Worm (Caenorhabditis elegans) whole organism, mixed stage, embryonic: ENCODE measurements around the gene pod-2.

Source experiments
- bed-3 ChIP-seq: fragments of 200-800 bp; sonication (Bioruptor generic); optimal IDR thresholded peaks from 3 replicates; lab custom pipeline; 2018; ENCODE audit warnings: mild to moderate bottlenecking, missing genetic modification characterization, moderate library complexity, missing compliant biosample characterization
- blmp-1 ChIP-seq: fragments of 150-350 bp; optimal IDR thresholded peaks from 2 replicates; lab custom pipeline; 2014; ENCODE audit warnings: missing biosample characterization, missing genetic modification characterization
- ceh-39 ChIP-seq: fragments of 150-350 bp; optimal IDR thresholded peaks from 2 replicates; lab custom pipeline; 2014; ENCODE audit warnings: missing biosample characterization, missing genetic modification characterization
- ceh-43 ChIP-seq: fragments of 200-800 bp; sonication (Bioruptor generic); optimal IDR thresholded peaks from 2 replicates; lab custom pipeline; 2018; ENCODE audit warnings: mild to moderate bottlenecking, missing genetic modification characterization, moderate library complexity, missing compliant biosample characterization
- ceh-83 ChIP-seq: fragments of 200-800 bp; sonication (Bioruptor generic); optimal IDR thresholded peaks from 2 replicates; lab custom pipeline; 2018; ENCODE audit warnings: mild to moderate bottlenecking, missing genetic modification characterization, missing compliant biosample characterization
- ces-1 ChIP-seq: fragments of 150-350 bp; optimal IDR thresholded peaks from 2 replicates; lab custom pipeline; 2014; ENCODE audit warnings: missing biosample characterization, missing genetic modification reagents, missing genetic modification characterization
- cnd-1 ChIP-seq: fragments of 200-800 bp; sonication (Bioruptor generic); optimal IDR thresholded peaks from 2 replicates; lab custom pipeline; 2018; ENCODE audit warnings: mild to moderate bottlenecking, missing genetic modification characterization, missing compliant biosample characterization
- drap-1 ChIP-seq: fragments of 200-800 bp; sonication (Bioruptor generic); optimal IDR thresholded peaks from 3 replicates; lab custom pipeline; 2018; ENCODE audit warnings: mild to moderate bottlenecking, missing genetic modification characterization, missing compliant biosample characterization
- elt-1 ChIP-seq: sonication (generic microtip); optimal IDR thresholded peaks from 2 replicates; lab custom pipeline; 2017; ENCODE audit warnings: missing genetic modification characterization, mild to moderate bottlenecking, missing compliant biosample characterization, antibody characterized with exemption, moderate library complexity, borderline replicate concordance; ENCODE audit not compliant: insufficient read depth
- elt-3 ChIP-seq: fragments of 150-350 bp; optimal IDR thresholded peaks from 2 replicates; lab custom pipeline; 2014; ENCODE audit warnings: missing biosample characterization, missing genetic modification characterization
- flh-1 ChIP-seq: fragments of 200-800 bp; sonication (Bioruptor generic); optimal IDR thresholded peaks from 2 replicates; lab custom pipeline; 2018; ENCODE audit warnings: mild to moderate bottlenecking, missing genetic modification characterization, moderate library complexity, missing compliant biosample characterization
- hlh-1 ChIP-seq: fragments of 150-350 bp; optimal IDR thresholded peaks from 2 replicates; lab custom pipeline; 2014; ENCODE audit warnings: missing biosample characterization, missing genetic modification reagents, missing genetic modification characterization
- lin-13 ChIP-seq: fragments of 150-350 bp; optimal IDR thresholded peaks from 2 replicates; lab custom pipeline; 2014; ENCODE audit warnings: missing biosample characterization, missing genetic modification characterization
- lin-32 ChIP-seq: fragments of 200-800 bp; sonication (Bioruptor generic); optimal IDR thresholded peaks from 2 replicates; lab custom pipeline; 2018; ENCODE audit warnings: mild to moderate bottlenecking, missing genetic modification characterization, missing compliant biosample characterization
- lsy-2 ChIP-seq: fragments of 150-350 bp; optimal IDR thresholded peaks from 2 replicates; lab custom pipeline; 2014; ENCODE audit warnings: missing biosample characterization, missing genetic modification characterization
- mls-2 ChIP-seq: sonication (generic microtip); optimal IDR thresholded peaks from 2 replicates; lab custom pipeline; 2016; ENCODE audit warnings: mild to moderate bottlenecking, missing genetic modification characterization, moderate library complexity, missing compliant biosample characterization
- nhr-12 ChIP-seq: fragments of 150-350 bp; optimal IDR thresholded peaks from 2 replicates; lab custom pipeline; 2014; ENCODE audit warnings: missing biosample characterization, missing genetic modification characterization
- nhr-2 ChIP-seq: fragments of 150-350 bp; optimal IDR thresholded peaks from 2 replicates; lab custom pipeline; 2014; ENCODE audit warnings: missing biosample characterization, missing genetic modification characterization
- nhr-237 ChIP-seq: fragments of 150-350 bp; optimal IDR thresholded peaks from 2 replicates; lab custom pipeline; 2014; ENCODE audit warnings: missing biosample characterization, missing genetic modification characterization
- nhr-28 ChIP-seq: fragments of 150-350 bp; optimal IDR thresholded peaks from 2 replicates; lab custom pipeline; 2014; ENCODE audit warnings: missing biosample characterization, missing genetic modification characterization
- nhr-76 ChIP-seq: sonication (generic microtip); optimal IDR thresholded peaks from 2 replicates; lab custom pipeline; 2017; ENCODE audit warnings: missing biosample characterization, missing genetic modification characterization
- pha-4 ChIP-seq: fragments of 150-350 bp; optimal IDR thresholded peaks from 2 replicates; lab custom pipeline; 2018; ENCODE audit warnings: missing biosample characterization, missing genetic modification reagents, missing genetic modification characterization
- sem-2 ChIP-seq: fragments of 200-800 bp; sonication (Bioruptor generic); optimal IDR thresholded peaks from 2 replicates; lab custom pipeline; 2018; ENCODE audit warnings: mild to moderate bottlenecking, missing genetic modification characterization, missing compliant biosample characterization
- snpc-4 ChIP-seq: fragments of 150-350 bp; optimal IDR thresholded peaks from 2 replicates; lab custom pipeline; 2014; ENCODE audit warnings: missing biosample characterization, missing genetic modification characterization
- sptf-1 ChIP-seq: sonication (generic microtip); optimal IDR thresholded peaks from 2 replicates; lab custom pipeline; 2017; ENCODE audit warnings: mild to moderate bottlenecking, missing genetic modification characterization, moderate library complexity, missing compliant biosample characterization
- tbx-8 ChIP-seq: fragments of 200-800 bp; sonication (Bioruptor generic); optimal IDR thresholded peaks from 2 replicates; lab custom pipeline; 2018; ENCODE audit warnings: mild to moderate bottlenecking, missing genetic modification characterization, moderate library complexity, missing compliant biosample characterization
- unc-120 ChIP-seq: sonication (generic microtip); optimal IDR thresholded peaks from 2 replicates; lab custom pipeline; 2017; ENCODE audit warnings: missing genetic modification characterization, missing compliant biosample characterization; ENCODE audit not compliant: poor library complexity, severe bottlenecking
- unc-39 ChIP-seq: fragments of 150-350 bp; optimal IDR thresholded peaks from 2 replicates; lab custom pipeline; 2014; ENCODE audit warnings: missing biosample characterization, missing genetic modification characterization
- unc-62 ChIP-seq: fragments of 150-350 bp; optimal IDR thresholded peaks from 2 replicates; lab custom pipeline; 2014; ENCODE audit warnings: missing biosample characterization, missing genetic modification reagents, missing genetic modification characterization
- zip-8 ChIP-seq: fragments of 150-350 bp; optimal IDR thresholded peaks from 2 replicates; lab custom pipeline; 2014; ENCODE audit warnings: missing biosample characterization, missing genetic modification characterization
- ztf-11 ChIP-seq: fragments of 150-350 bp; optimal IDR thresholded peaks from 2 replicates; lab custom pipeline; 2014; ENCODE audit warnings: missing biosample characterization, missing genetic modification characterization

The pod-2 gene

ce11 chrII:1127676-1128075 lies 8.9 kb upstream of the pod-2 start, which contains the start of gene taf-6.1:
Gene taf-6.1 (plus strand): TSS chrII:1127976.
- TF ChIP-seq lin-13 (tag; lab: Kevin White, UChicago), result no peak
- no peak for TF ChIP-seq unc-39 (tag; lab: Kevin White, UChicago)
- no peak for TF ChIP-seq lsy-2
- TF ChIP-seq ztf-11 (tag; lab: Kevin White, UChicago), result no peak
- no peak for TF ChIP-seq elt-1 (tag; lab: Kevin White, UChicago)
- TF ChIP-seq ceh-39, result no peak
- no peak for TF ChIP-seq sptf-1 (tag; lab: Kevin White, UChicago)
- TF ChIP-seq ceh-83 (GFP tag; lab: Kevin White, UChicago), result no peak
- no peak for TF ChIP-seq drap-1 (GFP tag; lab: Kevin White, UChicago)
- TF ChIP-seq bed-3 (GFP tag; lab: Kevin White, UChicago), result no peak
- no peak for TF ChIP-seq unc-62
- TF ChIP-seq unc-120 (tag; lab: Kevin White, UChicago), result no peak
- TF ChIP-seq nhr-237, result no peak
- no peak for TF ChIP-seq snpc-4
- no peak for TF ChIP-seq cnd-1
- TF ChIP-seq ces-1 (GFP tag; lab: Kevin White, UChicago), result no peak

DNA sequence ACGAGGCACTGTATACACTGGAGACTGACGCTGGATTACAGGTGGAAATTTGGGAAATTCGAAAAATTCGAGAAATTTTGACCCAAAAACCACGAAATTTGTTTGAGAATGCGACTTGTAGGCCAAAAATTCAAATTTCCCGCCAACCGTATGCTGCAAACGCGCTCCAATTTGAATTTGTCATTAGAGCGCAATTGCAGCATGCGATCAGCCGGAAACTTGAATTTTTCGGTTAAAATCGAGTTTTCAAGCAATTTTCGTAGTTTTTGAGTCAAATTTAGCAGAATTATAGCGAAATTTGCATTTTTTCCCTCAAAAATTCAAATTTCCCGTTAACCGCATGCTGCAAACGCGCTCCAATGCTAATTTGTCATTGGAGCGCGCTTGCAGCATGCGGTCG lies 6.3 kb upstream of the pod-2 start:
- no peak for TF ChIP-seq nhr-76 (tag; lab: Kevin White, UChicago)

ce11 chrII:1131367-1131766 lies 5.2 kb upstream of the pod-2 start:
- TF ChIP-seq hlh-1, result no peak
- TF ChIP-seq elt-3, result no peak
- no peak for TF ChIP-seq snpc-4

DNA sequence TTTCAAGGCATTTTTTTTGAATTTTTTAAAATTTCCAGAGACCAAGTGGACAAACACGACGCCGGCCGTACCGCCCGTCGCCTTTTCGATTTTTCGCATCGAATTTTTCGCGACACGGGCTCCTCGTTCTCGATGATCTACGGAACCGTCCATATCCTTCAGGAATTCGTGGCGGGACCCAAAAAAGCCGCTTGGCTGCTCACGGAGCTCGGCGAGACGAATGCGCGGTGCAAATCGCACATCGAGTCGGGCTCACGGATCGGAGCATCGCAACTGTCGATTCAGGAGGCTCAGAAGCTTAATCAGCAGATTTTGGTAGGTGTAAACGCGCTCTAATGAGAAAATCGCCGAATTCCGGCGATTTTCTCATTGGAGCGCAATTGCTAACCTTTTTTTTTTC lies 4.8 kb upstream of the pod-2 start:
- TF ChIP-seq snpc-4 (no peak), nhr-2 (tag; lab: Kevin White, UChicago) (no peak), drap-1 (GFP tag; lab: Kevin White, UChicago) (no peak), lin-13 (tag; lab: Kevin White, UChicago) (no peak), mls-2 (tag; lab: Kevin White, UChicago) (no peak), blmp-1 (tag; lab: Kevin White, UChicago) (no peak), ztf-11 (tag; lab: Kevin White, UChicago) (no peak), ceh-83 (GFP tag; lab: Kevin White, UChicago) (no peak), nhr-28 (no peak), flh-1 (no peak)
- TF ChIP-seq, all 35 proteins: peak for 0

DNA sequence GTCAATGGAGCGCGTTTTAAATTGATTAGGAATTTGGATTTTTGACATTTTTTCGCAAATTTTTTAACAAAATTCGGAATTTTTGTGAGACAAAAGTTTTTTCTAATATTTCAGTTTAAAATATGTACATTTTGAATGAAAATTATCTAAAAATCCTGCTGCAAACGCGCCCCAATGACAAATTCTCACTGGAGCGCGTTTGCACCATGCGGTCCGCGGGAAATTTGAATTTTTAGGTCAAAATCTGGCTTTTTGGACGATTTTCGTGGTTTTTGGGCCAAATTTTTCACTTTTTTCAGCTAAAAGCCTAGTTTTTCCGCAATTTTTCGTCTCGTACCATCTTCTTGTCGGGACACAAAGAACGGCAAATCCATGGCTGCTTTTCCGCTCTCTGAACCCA lies 3.8 kb upstream of the pod-2 start:
- no peak for TF ChIP-seq nhr-76 (tag; lab: Kevin White, UChicago)
- TF ChIP-seq nhr-28, result no peak
- TF ChIP-seq hlh-1, result no peak
- TF ChIP-seq sem-2, result no peak
- no peak for TF ChIP-seq lin-32 (GFP tag; lab: Kevin White, UChicago)
- no peak for TF ChIP-seq nhr-2 (tag; lab: Kevin White, UChicago)
- no peak for TF ChIP-seq nhr-12 (tag; lab: Kevin White, UChicago)
- no peak for TF ChIP-seq sptf-1 (tag; lab: Kevin White, UChicago)
- TF ChIP-seq blmp-1 (tag; lab: Kevin White, UChicago), result no peak
- no peak for TF ChIP-seq snpc-4
- no peak for TF ChIP-seq ceh-83 (GFP tag; lab: Kevin White, UChicago)
- TF ChIP-seq unc-62, result no peak
- TF ChIP-seq bed-3 (GFP tag; lab: Kevin White, UChicago), result no peak
- no peak for TF ChIP-seq ces-1 (GFP tag; lab: Kevin White, UChicago)
- no peak for TF ChIP-seq pha-4 (tag; lab: Kevin White, UChicago)

DNA sequence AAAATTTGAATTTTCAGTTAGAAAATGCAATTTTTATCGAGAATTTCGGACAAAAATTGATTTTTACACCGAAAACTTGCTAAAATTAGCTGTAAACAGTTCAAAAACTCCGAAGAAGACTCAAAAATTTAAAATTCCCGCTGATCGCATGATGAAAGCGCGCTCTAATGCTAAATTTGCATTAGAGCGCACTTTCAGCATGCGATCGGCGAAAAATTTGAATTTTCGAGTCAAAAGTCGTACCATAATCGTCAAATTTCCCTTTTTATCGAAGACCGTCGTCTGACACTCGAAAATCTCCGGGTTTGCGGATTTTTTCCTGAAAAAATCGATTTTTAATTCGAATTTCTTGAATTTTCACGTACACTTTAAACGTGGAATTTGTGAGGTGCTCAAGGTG lies 3.3 kb upstream of the pod-2 start:
- TF ChIP-seq zip-8 (tag; lab: Kevin White, UChicago), result no peak
- no peak for TF ChIP-seq blmp-1 (tag; lab: Kevin White, UChicago)
- no peak for TF ChIP-seq lin-32 (GFP tag; lab: Kevin White, UChicago)
- TF ChIP-seq ztf-11 (tag; lab: Kevin White, UChicago), result no peak
- no peak for TF ChIP-seq tbx-8 (GFP tag; lab: Kevin White, UChicago)
- no peak for TF ChIP-seq cnd-1
- TF ChIP-seq ceh-43, result no peak
- TF ChIP-seq ceh-39, result no peak
- no peak for TF ChIP-seq ceh-83 (GFP tag; lab: Kevin White, UChicago)
- no peak for TF ChIP-seq elt-1 (tag; lab: Kevin White, UChicago)
- TF ChIP-seq unc-62, result no peak
